Worm (Caenorhabditis elegans): Measurements from ENCODE around the gene srx-32.

DNA sequence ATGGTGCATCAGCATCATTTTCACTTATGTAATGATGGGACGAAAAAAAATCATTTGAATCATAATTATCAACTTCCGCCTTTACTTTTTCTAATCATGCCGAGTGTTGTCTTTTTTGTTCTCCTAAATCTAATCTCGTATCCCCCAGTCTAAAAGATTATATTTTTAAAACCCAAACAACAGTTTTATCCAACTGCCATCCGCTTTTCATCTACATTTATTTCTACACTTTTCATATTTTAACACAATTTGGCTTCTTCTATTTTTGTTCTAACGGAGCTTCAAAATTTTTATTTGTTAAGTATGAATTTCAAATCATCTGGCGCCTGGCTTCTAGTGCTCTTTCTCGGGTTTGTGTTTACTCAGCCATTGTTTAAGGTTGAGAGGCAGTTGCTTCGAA lies 31.7 kb upstream of the srx-32 start, which contains the start of gene K09C6.3:
- TF ChIP-seq ceh-82 (tag; optimal IDR thresholded peaks at IDR 0.05) (no peak), lin-13 (GFP tag; optimal IDR thresholded peaks at IDR 0.05) (no peak), C34B4.2 (tag; optimal IDR thresholded peaks at IDR 0.05) (no peak), jun-1 (tag; optimal IDR thresholded peaks at IDR 0.05) (no peak), elt-3 (tag; optimal IDR thresholded peaks at IDR 0.05) (no peak), ets-5 (GFP tag; IDR thresholded peaks at IDR 0.05) (no peak), nhr-28 (tag; optimal IDR thresholded peaks at IDR 0.05) (no peak)

Data from whole organism, L1 larva.